Worm (Caenorhabditis elegans): Measurements from ENCODE around the gene Y16E11A.4.

Y16E11A.4 gene

ce11 chrII:2032282-2032681 is 45.2 kb downstream of the Y16E11A.4 start, which contains the start of gene btb-4:
btb-4 (plus strand) TSS chrII:2032316.
- TF ChIP-seq aha-1 (tag) (peak; percentile 3), dpl-1 (GFP tag; optimal IDR thresholded peaks at IDR 0.05) (peak; percentile 24), lin-38 (GFP tag; IDR thresholded peaks at IDR 0.05) (peak; percentile 68)

- TF ChIP-seq hif-1 (tag; optimal IDR thresholded peaks at IDR 0.05) = no peak
- no peak for TF ChIP-seq zag-1 (tag; optimal IDR thresholded peaks at IDR 0.05)
- no peak for TF ChIP-seq F10B5.3 (tag; optimal IDR thresholded peaks at IDR 0.05)
- no peak for TF ChIP-seq arid-1 (GFP tag; conservative IDR thresholded peaks at IDR 0.05)
- no peak for TF ChIP-seq nhr-42 (GFP tag; IDR thresholded peaks at IDR 0.05)
- TF ChIP-seq lin-39 (tag; optimal IDR thresholded peaks at IDR 0.05) = no peak
- TF ChIP-seq spr-3 (GFP tag; optimal IDR thresholded peaks at IDR 0.05) = no peak
- TF ChIP-seq nhr-6 (tag; optimal IDR thresholded peaks at IDR 0.05) = no peak
- no peak for TF ChIP-seq ceh-28 (tag; optimal IDR thresholded peaks at IDR 0.05)
- TF ChIP-seq daf-19 (GFP tag; conservative IDR thresholded peaks at IDR 0.05) = no peak
- TF ChIP-seq ztf-7 (tag; optimal IDR thresholded peaks at IDR 0.05) = no peak
- TF ChIP-seq mep-1 (tag; optimal IDR thresholded peaks at IDR 0.05) = no peak
- TF ChIP-seq ceh-20 (GFP tag; IDR thresholded peaks at IDR 0.05) = no peak
- no peak for TF ChIP-seq lin-1 (GFP tag; IDR thresholded peaks at IDR 0.05)
- no peak for TF ChIP-seq tag-97 (GFP tag; IDR thresholded peaks at IDR 0.05)
- no peak for TF ChIP-seq F37D6.2 (tag; optimal IDR thresholded peaks at IDR 0.05)
- no peak for TF ChIP-seq fkh-10 (GFP tag; optimal IDR thresholded peaks at IDR 0.05)
- no peak for TF ChIP-seq Y75B8A.6 (GFP tag; IDR thresholded peaks at IDR 0.05)
- TF ChIP-seq nhr-77 (tag; optimal IDR thresholded peaks at IDR 0.05) = no peak
- no peak for TF ChIP-seq snpc-1.2 (GFP tag; IDR thresholded peaks at IDR 0.05)
These were observed 46.2 kb downstream of the Y16E11A.4 start, which contains the start of gene F59H6.14 for ce11 chrII:2033286-2033685. F59H6.14 (plus strand) TSS chrII:2033586.

Data from whole organism, L4 larva.